Worm (Caenorhabditis elegans) whole organism, L2 larva: ENCODE data around the gene gcy-29.

Experiments
- ZK546.5 ChIP-seq: sonication (generic microtip); optimal IDR thresholded peaks from 2 replicates; lab custom pipeline; 2017; ENCODE audit warnings: missing biosample characterization, missing genetic modification characterization
- ama-1 ChIP-seq: fragments of 150-350 bp; optimal IDR thresholded peaks from 2 replicates; lab custom pipeline; 2018; ENCODE audit warnings: inconsistent platforms
- egl-27 ChIP-seq: sonication (generic microtip); optimal IDR thresholded peaks from 3 replicates; lab custom pipeline; 2017; ENCODE audit warnings: missing biosample characterization, missing genetic modification reagents, missing genetic modification characterization
- elt-3 ChIP-seq: sonication (generic microtip); optimal IDR thresholded peaks from 2 replicates; lab custom pipeline; 2017; ENCODE audit warnings: missing biosample characterization, missing genetic modification characterization
- lin-39 ChIP-seq: fragments of 150-350 bp; optimal IDR thresholded peaks from 2 replicates; lab custom pipeline; 2014; ENCODE audit warnings: missing biosample characterization, missing genetic modification reagents, missing genetic modification characterization
- mab-5 ChIP-seq: fragments of 150-350 bp; optimal IDR thresholded peaks from 2 replicates; lab custom pipeline; 2014; ENCODE audit warnings: missing biosample characterization, missing genetic modification characterization
- nhr-11 ChIP-seq: fragments of 150-350 bp; optimal IDR thresholded peaks from 2 replicates; lab custom pipeline; 2014; ENCODE audit warnings: missing biosample characterization, missing genetic modification characterization
- nhr-12 ChIP-seq: fragments of 150-350 bp; optimal IDR thresholded peaks from 2 replicates; lab custom pipeline; 2014; ENCODE audit warnings: missing biosample characterization, missing genetic modification characterization
- nhr-25 ChIP-seq: fragments of 150-350 bp; sonication (generic microtip); optimal IDR thresholded peaks from 3 replicates; lab custom pipeline; 2014; ENCODE audit warnings: missing biosample characterization, missing genetic modification characterization
- skn-1 ChIP-seq: sonication (generic microtip); optimal IDR thresholded peaks from 2 replicates; lab custom pipeline; 2017; ENCODE audit warnings: missing biosample characterization, missing genetic modification characterization
- snpc-4 ChIP-seq: fragments of 150-350 bp; optimal IDR thresholded peaks from 2 replicates; lab custom pipeline; 2014; ENCODE audit warnings: missing biosample characterization, missing genetic modification characterization
- ztf-11 ChIP-seq: sonication (generic microtip); optimal IDR thresholded peaks from 2 replicates; lab custom pipeline; 2017; ENCODE audit warnings: missing biosample characterization, missing genetic modification characterization

DNA sequence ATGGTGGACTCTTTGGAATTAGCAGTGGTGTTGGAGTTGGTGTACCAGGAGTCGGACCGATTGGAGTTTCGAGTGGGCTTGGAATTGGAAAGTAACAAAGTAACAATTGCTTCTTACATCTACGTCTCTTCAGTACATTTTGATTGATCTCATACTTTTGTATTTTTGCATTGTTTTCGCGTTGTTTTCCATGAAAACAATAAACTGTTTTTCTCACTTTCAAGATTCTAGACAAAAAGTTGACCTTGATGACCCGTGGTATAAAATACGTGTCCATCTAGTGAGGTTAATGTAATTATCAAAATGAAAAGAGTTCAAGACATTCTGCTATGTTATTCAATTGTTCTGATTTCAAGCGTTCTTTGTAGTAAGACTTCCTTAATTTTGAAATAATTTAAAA lies 47.1 kb downstream of the gcy-29 start, which contains the start of gene K10H10.5:
- TF ChIP-seq nhr-11 (tag; lab: Kevin White, UChicago) (no peak), nhr-25 (tag; lab: Kevin White, UChicago) (no peak), egl-27 (tag; lab: Kevin White, UChicago) (no peak), nhr-12 (tag; lab: Kevin White, UChicago) (no peak), ztf-11 (tag; lab: Kevin White, UChicago) (no peak), skn-1 (tag; lab: Kevin White, UChicago) (no peak), ZK546.5 (tag; lab: Kevin White, UChicago) (no peak), lin-39 (tag; lab: Kevin White, UChicago) (no peak), mab-5 (tag; lab: Kevin White, UChicago) (no peak), elt-3 (no peak), snpc-4 (tag; lab: Kevin White, UChicago) (no peak), ama-1 (lab: Kevin White, UChicago) (no peak)
